Fruit fly (Drosophila melanogaster) Kc167 (cell line): ENCODE results near the gene mthl7.

ENCODE experiments used
- Myc ChIP-seq: fragments of >200 bp; optimal IDR thresholded peaks from 2 replicates; lab custom pipeline; 2017; ENCODE audit warnings: missing external identifiers
- Sin3A ChIP-seq: fragments of >200 bp; optimal IDR thresholded peaks from 2 replicates; lab custom pipeline; 2018; ENCODE audit warnings: missing external identifiers
- h ChIP-seq: fragments of >200 bp; optimal IDR thresholded peaks from 3 replicates; lab custom pipeline; 2018; ENCODE audit warnings: missing external identifiers
- insv ChIP-seq: fragments of >200 bp; optimal IDR thresholded peaks from 3 replicates; lab custom pipeline; 2018; ENCODE audit warnings: missing external identifiers
- psq ChIP-seq: fragments of >200 bp; optimal IDR thresholded peaks from 2 replicates; lab custom pipeline; 2017; ENCODE audit warnings: missing external identifiers
- ttk ChIP-seq: sonication (Bioruptor generic); optimal IDR thresholded peaks from 2 replicates; lab custom pipeline; 2017; ENCODE audit warnings: missing external identifiers

The mthl7 gene

dm6 chr3L:8155324-8155723, 25.0 kb downstream of the mthl7 start:
- TF ChIP-seq insv (lab: Kevin White, UChicago) (no peak), h (no peak), Myc (lab: Kevin White, UChicago) (no peak), ttk (lab: Kevin White, UChicago) (no peak), Sin3A (lab: Kevin White, UChicago) (no peak), psq (lab: Kevin White, UChicago) (no peak)

- TF ChIP-seq h: no peak
- no peak for TF ChIP-seq Myc (lab: Kevin White, UChicago)
- TF ChIP-seq ttk (lab: Kevin White, UChicago): no peak
- no peak for TF ChIP-seq insv (lab: Kevin White, UChicago)
- TF ChIP-seq psq (lab: Kevin White, UChicago): no peak
- TF ChIP-seq Sin3A (lab: Kevin White, UChicago): no peak
Measured at dm6 chr3L:8154544-8154943, 25.8 kb downstream of the mthl7 start.

- TF ChIP-seq psq (lab: Kevin White, UChicago) (no peak), Sin3A (lab: Kevin White, UChicago) (no peak), insv (lab: Kevin White, UChicago) (no peak), h (no peak), ttk (lab: Kevin White, UChicago) (no peak), Myc (lab: Kevin White, UChicago) (no peak)
Measured at dm6 chr3L:8153206-8153996, 26.9 kb downstream of the mthl7 start.

- TF ChIP-seq ttk (lab: Kevin White, UChicago) (no peak), insv (lab: Kevin White, UChicago) (no peak), Sin3A (lab: Kevin White, UChicago) (no peak), h (no peak), Myc (lab: Kevin White, UChicago) (no peak), psq (lab: Kevin White, UChicago) (no peak)
Measured at dm6 chr3L:8151727-8152199, 28.6 kb downstream of the mthl7 start, which contains the start of gene CG13676. CG13676 (minus strand) TSS chr3L:8151813.

- TF ChIP-seq h (no peak), Myc (lab: Kevin White, UChicago) (no peak), insv (lab: Kevin White, UChicago) (no peak), ttk (lab: Kevin White, UChicago) (no peak), psq (lab: Kevin White, UChicago) (no peak), Sin3A (lab: Kevin White, UChicago) (no peak)
Measured at dm6 chr3L:8150812-8151211, 29.5 kb downstream of the mthl7 start.

- no peak for TF ChIP-seq insv (lab: Kevin White, UChicago)
- TF ChIP-seq ttk (lab: Kevin White, UChicago): no peak
- TF ChIP-seq Sin3A (lab: Kevin White, UChicago): no peak
- TF ChIP-seq h: no peak
Measured at dm6 chr3L:8150284-8150683, 30.0 kb downstream of the mthl7 start.

dm6 chr3L:8137448-8137906, 42.8 kb downstream of the mthl7 start, which contains the start of the genes Setx and mus301:
Setx (minus strand) TSS chr3L:8137498.
mus301 (plus strand) TSS chr3L:8137808.
- TF ChIP-seq h (no peak), Myc (lab: Kevin White, UChicago) (no peak), ttk (lab: Kevin White, UChicago) (no peak), psq (lab: Kevin White, UChicago) (no peak), Sin3A (lab: Kevin White, UChicago) (no peak), insv (lab: Kevin White, UChicago) (no peak)
